Fruit fly (Drosophila melanogaster) whole organism, adult: ENCODE data around the gene Sod1.
A peak's percentile ranks its signal among the peaks of the same experiment; 100 is the strongest.
"Not testable (repeated sequence)": the region's sequence is repeated elsewhere in the genome, so short reads cannot be mapped to it uniquely, and the experiment has no call there.

Experiments used
- CG11617 ChIP-seq: fragments of 200-800 bp; sonication (Bioruptor generic); optimal IDR thresholded peaks from 2 replicates; lab custom pipeline; 2017; ENCODE audit warnings: mild to moderate bottlenecking, missing biosample characterization, missing genetic modification reagents, missing genetic modification characterization
- CG12768 ChIP-seq: fragments of 200-800 bp; sonication (Bioruptor generic); optimal IDR thresholded peaks from 2 replicates; lab custom pipeline; 2017; ENCODE audit warnings: missing biosample characterization, missing genetic modification characterization, mild to moderate bottlenecking, moderate library complexity, missing genetic modification reagents
- CG14711 ChIP-seq: fragments of 200-800 bp; sonication (Bioruptor generic); optimal IDR thresholded peaks from 2 replicates; lab custom pipeline; 2018; ENCODE audit warnings: missing biosample characterization, mild to moderate bottlenecking, missing genetic modification characterization, moderate library complexity
- CG1620 ChIP-seq: fragments of 200-800 bp; sonication (Bioruptor generic); optimal IDR thresholded peaks from 2 replicates; lab custom pipeline; 2016; ENCODE audit warnings: missing biosample characterization, missing genetic modification characterization
- CG33017 ChIP-seq: fragments of 200-800 bp; sonication (Bioruptor generic); optimal IDR thresholded peaks from 2 replicates; lab custom pipeline; 2018; ENCODE audit warnings: missing biosample characterization, mild to moderate bottlenecking, missing genetic modification characterization, moderate library complexity
- CG5204 ChIP-seq: fragments of 200-800 bp; sonication (Bioruptor generic); optimal IDR thresholded peaks from 2 replicates; lab custom pipeline; 2016; ENCODE audit warnings: missing biosample characterization, missing genetic modification characterization
- CG7045 ChIP-seq: fragments of 200-800 bp; sonication (Bioruptor generic); optimal IDR thresholded peaks from 2 replicates; lab custom pipeline; 2017; ENCODE audit warnings: missing biosample characterization, mild to moderate bottlenecking, missing genetic modification characterization
- CG7101 ChIP-seq: fragments of 200-800 bp; sonication (Bioruptor generic); optimal IDR thresholded peaks from 2 replicates; lab custom pipeline; 2018; ENCODE audit warnings: missing biosample characterization, mild to moderate bottlenecking, missing genetic modification characterization, moderate library complexity
- Clk ChIP-seq: fragments of 200-800 bp; sonication (Bioruptor generic); optimal IDR thresholded peaks from 2 replicates; lab custom pipeline; 2017; ENCODE audit warnings: missing biosample characterization, missing genetic modification characterization
- Crg-1 ChIP-seq: fragments of 200-800 bp; sonication (Bioruptor generic); optimal IDR thresholded peaks from 2 replicates; lab custom pipeline; 2016; ENCODE audit warnings: missing biosample characterization, missing genetic modification characterization
- Hr96 ChIP-seq: fragments of 200-800 bp; sonication (Bioruptor generic); optimal IDR thresholded peaks from 2 replicates; lab custom pipeline; 2016; ENCODE audit warnings: missing biosample characterization, missing genetic modification characterization
- Mnt ChIP-seq: fragments of 200-800 bp; sonication (Bioruptor generic); optimal IDR thresholded peaks from 2 replicates; lab custom pipeline; 2016; ENCODE audit warnings: missing biosample characterization, mild to moderate bottlenecking, missing genetic modification characterization
- bab1 ChIP-seq: fragments of 200-800 bp; sonication (Bioruptor generic); optimal IDR thresholded peaks from 3 replicates; lab custom pipeline; 2019; ENCODE audit warnings: missing biosample characterization, mild to moderate bottlenecking, missing genetic modification characterization, moderate library complexity
- cic ChIP-seq: fragments of 200-800 bp; sonication (Bioruptor generic); optimal IDR thresholded peaks from 2 replicates; lab custom pipeline; 2017; ENCODE audit warnings: missing biosample characterization, mild to moderate bottlenecking, missing genetic modification characterization, moderate library complexity
- cnc ChIP-seq, 2 experiments: fragments of >200 bp; optimal IDR thresholded peaks; 2 replicates each; lab custom pipeline; 2017
- kay ChIP-seq: fragments of 200-800 bp; sonication (Bioruptor generic); peaks from one replicate; lab custom pipeline; 2016; ENCODE audit warnings: missing biosample characterization, missing genetic modification characterization, borderline replicate concordance
- ovo ChIP-seq: fragments of 200-800 bp; sonication (Bioruptor generic); optimal IDR thresholded peaks from 2 replicates; lab custom pipeline; 2016; ENCODE audit warnings: missing biosample characterization, missing genetic modification characterization
- pad ChIP-seq: fragments of 200-800 bp; sonication (Bioruptor generic); optimal IDR thresholded peaks from 3 replicates; lab custom pipeline; 2017; ENCODE audit warnings: missing biosample characterization, missing genetic modification characterization, mild to moderate bottlenecking, moderate library complexity, missing genetic modification reagents
- tj ChIP-seq: fragments of 200-800 bp; sonication (Bioruptor generic); optimal IDR thresholded peaks from 3 replicates; lab custom pipeline; 2017; ENCODE audit warnings: missing biosample characterization, mild to moderate bottlenecking, missing genetic modification characterization, moderate library complexity
- toe ChIP-seq: fragments of 200-800 bp; sonication (Bioruptor generic); optimal IDR thresholded peaks from 2 replicates; lab custom pipeline; 2016; ENCODE audit warnings: missing biosample characterization, missing genetic modification characterization

Sod1 gene

DNA sequence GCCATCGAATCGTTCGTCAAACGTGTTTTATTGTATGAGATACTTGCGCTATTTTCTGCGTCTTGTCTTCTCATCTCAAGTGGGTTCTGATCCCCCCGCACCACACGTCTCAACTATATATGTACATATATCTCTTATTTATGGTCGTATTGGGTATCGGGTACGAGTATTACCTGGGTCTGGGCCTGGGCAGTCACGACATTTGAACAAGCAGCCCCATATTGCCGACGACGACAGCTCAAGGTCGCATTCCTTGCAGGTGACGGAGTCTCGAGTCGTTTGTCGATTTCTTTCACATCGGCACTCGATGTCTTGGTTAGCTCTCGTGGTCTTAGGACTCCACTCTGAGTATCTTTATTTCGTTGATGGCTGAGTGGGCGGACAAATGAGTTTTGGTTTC, 31.5 kb upstream of the Sod1 start:
- TF ChIP-seq CG11617 (GFP tag; lab: Kevin White, UChicago) (no peak), ovo (GFP tag; lab: Kevin White, UChicago) (no peak), CG33017 (tag; lab: Kevin White, UChicago) (no peak), kay (GFP tag; lab: Kevin White, UChicago) (no peak), CG7045 (GFP tag; lab: Kevin White, UChicago) (no peak), pad (GFP tag; lab: Kevin White, UChicago) (no peak), CG12768 (GFP tag; lab: Kevin White, UChicago) (no peak), CG14711 (tag; lab: Kevin White, UChicago) (no peak), CG7101 (tag; lab: Kevin White, UChicago) (no peak)

- TF ChIP-seq pad (GFP tag; lab: Kevin White, UChicago) (no peak), cic (GFP tag; lab: Kevin White, UChicago) (no peak), Hr96 (GFP tag; lab: Kevin White, UChicago) (no peak), CG14711 (tag; lab: Kevin White, UChicago) (no peak), bab1 (no peak)
Measured at dm6 chr3L:11138862-11139261, 25.3 kb upstream of the Sod1 start.

DNA sequence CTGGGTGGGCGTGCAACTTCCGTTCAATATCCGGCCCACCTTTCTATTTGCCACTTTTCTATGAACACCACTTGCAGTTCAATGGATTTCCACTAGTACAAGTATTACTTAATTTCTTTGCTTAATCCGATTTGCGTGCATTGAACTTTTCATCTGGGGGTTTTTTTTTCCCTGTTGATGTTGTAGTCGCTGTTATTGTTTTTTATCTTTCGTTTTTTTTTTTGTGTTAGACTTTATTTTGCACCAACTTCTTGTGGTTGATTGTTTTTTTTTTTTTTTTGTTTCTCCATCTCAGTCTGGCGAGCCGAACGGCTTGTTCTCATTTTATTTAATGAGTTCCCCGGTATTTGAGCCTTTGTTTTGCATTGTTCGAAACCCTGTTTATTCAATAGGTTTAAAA, 22.8 kb upstream of the Sod1 start:
- TF ChIP-seq CG11617 (GFP tag; lab: Kevin White, UChicago) (no peak), CG7045 (GFP tag; lab: Kevin White, UChicago) (no peak), CG14711 (tag; lab: Kevin White, UChicago) (no peak), Mnt (GFP tag; lab: Kevin White, UChicago) (no peak), Clk (GFP tag; lab: Kevin White, UChicago) (no peak), ovo (GFP tag; lab: Kevin White, UChicago) (no peak), Crg-1 (GFP tag; lab: Kevin White, UChicago) (no peak), CG33017 (tag; lab: Kevin White, UChicago) (no peak), kay (GFP tag; lab: Kevin White, UChicago) (no peak), Hr96 (GFP tag; lab: Kevin White, UChicago) (no peak), bab1 (no peak), CG12768 (GFP tag; lab: Kevin White, UChicago) (no peak), tj (GFP tag; lab: Kevin White, UChicago) (no peak)

DNA sequence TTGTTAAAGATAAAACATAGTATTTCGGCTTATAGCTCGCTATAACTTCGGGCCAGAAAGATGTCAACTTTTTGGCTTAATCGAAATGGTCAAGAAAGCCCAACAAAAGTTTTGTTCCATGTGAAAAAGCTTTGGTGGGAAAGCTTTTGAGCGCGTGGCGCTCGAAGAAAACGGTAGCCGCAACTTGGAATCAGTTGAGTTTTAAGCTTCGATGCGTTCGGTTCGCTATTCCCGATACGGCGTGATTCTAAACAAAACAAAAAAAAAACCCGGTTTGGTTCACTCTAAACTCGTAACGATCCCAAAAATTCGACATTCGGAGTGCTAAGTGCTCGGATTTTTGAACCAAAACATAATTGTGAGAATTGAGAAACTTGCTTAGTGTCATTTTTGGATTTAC, 22.3 kb upstream of the Sod1 start, which contains the start of gene IRSp53:
Gene IRSp53 (plus strand): TSS at position 204 of the 400 bp plus-strand sequence.
- TF ChIP-seq CG1620 (GFP tag; lab: Kevin White, UChicago) (no peak), CG7045 (GFP tag; lab: Kevin White, UChicago) (no peak), Mnt (GFP tag; lab: Kevin White, UChicago) (peak; percentile 46), cic (GFP tag; lab: Kevin White, UChicago) (no peak), CG5204 (GFP tag; lab: Kevin White, UChicago) (no peak), CG7101 (tag; lab: Kevin White, UChicago) (peak; percentile 4), pad (GFP tag; lab: Kevin White, UChicago) (no peak), bab1 (peak; percentile 69), kay (GFP tag; lab: Kevin White, UChicago) (peak; percentile 66), tj (GFP tag; lab: Kevin White, UChicago) (no peak), CG14711 (tag; lab: Kevin White, UChicago) (no peak), ovo (GFP tag; lab: Kevin White, UChicago) (no peak)

dm6 chr3L:11134886-11135285, 21.3 kb upstream of the Sod1 start, which contains the start of gene CG14143:
Gene CG14143 (plus strand): TSS chr3L:11134987.
- not testable (repeated sequence) for TF ChIP-seq ovo, kay, Crg-1 (GFP tag; lab: Kevin White, UChicago)

- not testable (repeated sequence) for TF ChIP-seq CG33017 (tag; lab: Kevin White, UChicago); CG7101 (tag; lab: Kevin White, UChicago); cic (GFP tag; lab: Kevin White, UChicago)
Measured at dm6 chr3L:11132055-11132454, 18.5 kb upstream of the Sod1 start, which contains the start of gene CG32074. Gene CG32074 (minus strand): TSS chr3L:11132322.

dm6 chr3L:11130535-11130934, 17.0 kb upstream of the Sod1 start, which contains the start of gene nol:
Gene nol (plus strand): TSS chr3L:11130835.
- TF ChIP-seq Crg-1 (GFP tag; lab: Kevin White, UChicago) (no peak), toe (GFP tag; lab: Kevin White, UChicago) (no peak), CG7101 (tag; lab: Kevin White, UChicago) (no peak), CG14711 (tag; lab: Kevin White, UChicago) (no peak), CG5204 (GFP tag; lab: Kevin White, UChicago) (no peak), cic (GFP tag; lab: Kevin White, UChicago) (no peak), CG1620 (GFP tag; lab: Kevin White, UChicago) (no peak), tj (GFP tag; lab: Kevin White, UChicago) (no peak), CG7045 (GFP tag; lab: Kevin White, UChicago) (no peak), CG11617 (GFP tag; lab: Kevin White, UChicago) (no peak), CG12768 (GFP tag; lab: Kevin White, UChicago) (no peak), cnc (optimal IDR thresholded peaks at IDR 0.05; lab: Kevin White, UChicago) (no peak), Hr96 (GFP tag; lab: Kevin White, UChicago) (no peak), bab1 (no peak)
